Worm (Caenorhabditis elegans) whole organism, L4 larva: ENCODE measurements around the gene F40F11.3.

Experiments
- F37D6.2 ChIP-seq: sonication (generic microtip); optimal IDR thresholded peaks from 2 replicates; lab custom pipeline; 2016; ENCODE audit warnings: mild to moderate bottlenecking, missing genetic modification characterization, missing compliant biosample characterization
- F49E8.2 ChIP-seq: sonication (generic microtip); optimal IDR thresholded peaks from 2 replicates; lab custom pipeline; 2016; ENCODE audit warnings: missing compliant biosample characterization, mild to moderate bottlenecking, missing genetic modification characterization, borderline replicate concordance
- Y48G9A.11 ChIP-seq: fragments of 200-800 bp; sonication (Bioruptor generic); IDR thresholded peaks from 2 replicates; pipeline ENCODE4 v1.3.6; 2022; ENCODE audit warnings: missing genetic modification reagents, missing genetic modification characterization, missing compliant biosample characterization
- ZK546.5 ChIP-seq, 2 experiments: sonication (generic microtip); optimal IDR thresholded peaks; 2 replicates each; lab custom pipeline; 2017; ENCODE audit warnings: missing biosample characterization in 2 of 2, missing genetic modification characterization in 2 of 2
- aha-1 ChIP-seq: fragments of 150-350 bp; peaks from one replicate; lab custom pipeline; 2014; ENCODE audit warnings: missing biosample characterization, missing genetic modification characterization
- ama-1 ChIP-seq: fragments of 150-350 bp; optimal IDR thresholded peaks from 2 replicates; lab custom pipeline; 2014; ENCODE audit warnings: inconsistent platforms, mixed read lengths
- ceh-20 ChIP-seq: fragments of 200-800 bp; sonication (Bioruptor generic); IDR thresholded peaks from 2 replicates; pipeline ENCODE4 v1.3.6; 2022; ENCODE audit warnings: missing genetic modification reagents, missing genetic modification characterization, missing compliant biosample characterization
- ces-1 ChIP-seq: fragments of 150-350 bp; sonication (generic microtip); optimal IDR thresholded peaks from 4 replicates; lab custom pipeline; 2014; ENCODE audit warnings: missing biosample characterization, missing genetic modification reagents, missing genetic modification characterization
- daf-16 ChIP-seq, 3 experiments: sonication (generic microtip); optimal IDR thresholded peaks; 2 replicates each; lab custom pipeline; 2016 to 2017; ENCODE audit warnings: missing genetic modification characterization in 3 of 3, missing genetic modification reagents in 3 of 3, mild to moderate bottlenecking in 2 of 3, missing compliant biosample characterization in 2 of 3, missing biosample characterization in 1 of 3, moderate library complexity in 1 of 3
- dmd-6 ChIP-seq: fragments of 200-800 bp; sonication (Bioruptor generic); IDR thresholded peaks from 2 replicates; pipeline ENCODE4 v1.3.6; 2022; ENCODE audit warnings: missing genetic modification reagents, missing genetic modification characterization, missing compliant biosample characterization
- duxl-1 ChIP-seq: sonication (generic microtip); optimal IDR thresholded peaks from 2 replicates; lab custom pipeline; 2016; ENCODE audit warnings: mild to moderate bottlenecking, missing genetic modification characterization, moderate library complexity, missing compliant biosample characterization; ENCODE audit not compliant: poor library complexity
- dve-1 ChIP-seq: sonication (generic microtip); optimal IDR thresholded peaks from 2 replicates; lab custom pipeline; 2017; ENCODE audit warnings: antibody characterized with exemption, mild to moderate bottlenecking, missing genetic modification characterization, missing compliant biosample characterization; ENCODE audit not compliant: insufficient read depth
- egl-43 ChIP-seq: fragments of 200-800 bp; sonication (Bioruptor generic); IDR thresholded peaks from 2 replicates; pipeline ENCODE4 v1.3.6; 2022; ENCODE audit warnings: missing genetic modification reagents, missing genetic modification characterization, missing compliant biosample characterization
- hlh-11 ChIP-seq: fragments of 200-800 bp; sonication (Bioruptor generic); optimal IDR thresholded peaks from 2 replicates; lab custom pipeline; 2018; ENCODE audit warnings: mild to moderate bottlenecking, missing genetic modification characterization, missing compliant biosample characterization
- hlh-30 ChIP-seq: sonication (generic microtip); optimal IDR thresholded peaks from 2 replicates; lab custom pipeline; 2017; ENCODE audit warnings: antibody characterized with exemption, mild to moderate bottlenecking, missing genetic modification characterization, missing compliant biosample characterization; ENCODE audit not compliant: insufficient read depth
- lin-1 ChIP-seq: fragments of 200-800 bp; sonication (Bioruptor generic); IDR thresholded peaks from 2 replicates; pipeline ENCODE4 v1.3.6; 2022; ENCODE audit warnings: missing genetic modification reagents, missing genetic modification characterization, missing compliant biosample characterization
- lin-39 ChIP-seq: fragments of 150-350 bp; optimal IDR thresholded peaks from 2 replicates; lab custom pipeline; 2014; ENCODE audit warnings: missing biosample characterization, missing genetic modification reagents, missing genetic modification characterization
- mep-1 ChIP-seq: fragments of 150-350 bp; sonication (generic microtip); optimal IDR thresholded peaks from 3 replicates; lab custom pipeline; 2014; ENCODE audit warnings: missing biosample characterization, missing genetic modification characterization
- mxl-2 ChIP-seq: fragments of 200-800 bp; sonication (Bioruptor generic); conservative IDR thresholded peaks from 2 replicates; pipeline ENCODE4 v1.3.6; 2022; ENCODE audit warnings: missing genetic modification reagents, missing genetic modification characterization, missing compliant biosample characterization
- nhr-102 ChIP-seq: sonication (generic microtip); optimal IDR thresholded peaks from 2 replicates; lab custom pipeline; 2016; ENCODE audit warnings: mild to moderate bottlenecking, missing genetic modification characterization, moderate library complexity, missing compliant biosample characterization
- nhr-25 ChIP-seq: sonication (generic microtip); optimal IDR thresholded peaks from 2 replicates; lab custom pipeline; 2017; ENCODE audit warnings: missing genetic modification characterization, mild to moderate bottlenecking, missing compliant biosample characterization, antibody characterized with exemption, moderate library complexity, borderline replicate concordance; ENCODE audit not compliant: insufficient read depth
- nhr-28 ChIP-seq: fragments of 150-350 bp; optimal IDR thresholded peaks from 2 replicates; lab custom pipeline; 2014; ENCODE audit warnings: missing biosample characterization, missing genetic modification characterization
- nhr-6 ChIP-seq: fragments of 150-350 bp; optimal IDR thresholded peaks from 2 replicates; lab custom pipeline; 2014; ENCODE audit warnings: missing biosample characterization, missing genetic modification characterization
- pqm-1 ChIP-seq: sonication (generic microtip); optimal IDR thresholded peaks from 2 replicates; lab custom pipeline; 2017; ENCODE audit warnings: missing biosample characterization, missing genetic modification characterization
- set-16 ChIP-seq: fragments of 200-800 bp; sonication (Bioruptor generic); IDR thresholded peaks from 2 replicates; pipeline ENCODE4 v1.3.6; 2022; ENCODE audit warnings: missing genetic modification reagents, missing genetic modification characterization, missing compliant biosample characterization
- skn-1 ChIP-seq: fragments of 150-350 bp; optimal IDR thresholded peaks from 2 replicates; lab custom pipeline; 2014; ENCODE audit warnings: missing biosample characterization, missing genetic modification characterization
- spr-1 ChIP-seq: sonication (generic microtip); optimal IDR thresholded peaks from 2 replicates; lab custom pipeline; 2016; ENCODE audit warnings: mild to moderate bottlenecking, missing genetic modification characterization, missing compliant biosample characterization
- spr-3 ChIP-seq: fragments of 200-800 bp; sonication (Bioruptor generic); optimal IDR thresholded peaks from 2 replicates; lab custom pipeline; 2018; ENCODE audit warnings: mild to moderate bottlenecking, missing genetic modification characterization, missing compliant biosample characterization
- unc-62 ChIP-seq, 3 experiments: fragments of 150-350 bp in 1 of 3; sonication (generic microtip); optimal IDR thresholded peaks in 2 of 3; peaks in 1 of 3; 1 replicate in 1 of 3; 2 replicates in 2 of 3; lab custom pipeline; 2014 to 2017; ENCODE audit warnings: missing biosample characterization in 3 of 3, missing genetic modification characterization in 3 of 3, missing genetic modification reagents in 3 of 3, missing genotype in 1 of 3

F40F11.3 gene

DNA sequence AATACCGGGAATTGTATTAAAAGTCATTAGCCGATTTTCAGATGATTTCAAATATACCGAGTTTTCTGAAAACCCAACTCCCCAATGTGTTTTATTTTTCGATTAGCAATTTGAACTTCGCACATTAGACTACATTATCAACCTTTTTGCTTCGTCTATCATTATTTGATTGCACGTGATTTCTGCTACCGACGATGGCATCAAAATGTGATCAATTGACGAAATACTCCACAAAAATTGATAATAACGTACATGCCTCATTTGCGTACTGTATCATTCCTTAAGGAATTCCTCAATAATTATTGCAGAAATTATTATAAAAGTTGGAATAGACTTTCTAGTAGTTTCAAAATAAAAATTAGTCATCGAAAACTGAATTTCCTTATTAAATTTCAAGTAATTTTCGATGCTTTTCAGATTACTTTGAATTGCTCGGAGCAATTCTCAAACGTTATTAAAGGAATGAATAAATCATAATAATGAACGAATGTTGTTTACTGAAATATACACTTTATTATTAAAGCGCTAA lies 30.0 kb upstream of the F40F11.3 start (continued):
- TF ChIP-seq hlh-30 (peak; percentile 32), aha-1 (tag; lab: Kevin White, UChicago) (peak; percentile 74), nhr-25 (no peak)

DNA sequence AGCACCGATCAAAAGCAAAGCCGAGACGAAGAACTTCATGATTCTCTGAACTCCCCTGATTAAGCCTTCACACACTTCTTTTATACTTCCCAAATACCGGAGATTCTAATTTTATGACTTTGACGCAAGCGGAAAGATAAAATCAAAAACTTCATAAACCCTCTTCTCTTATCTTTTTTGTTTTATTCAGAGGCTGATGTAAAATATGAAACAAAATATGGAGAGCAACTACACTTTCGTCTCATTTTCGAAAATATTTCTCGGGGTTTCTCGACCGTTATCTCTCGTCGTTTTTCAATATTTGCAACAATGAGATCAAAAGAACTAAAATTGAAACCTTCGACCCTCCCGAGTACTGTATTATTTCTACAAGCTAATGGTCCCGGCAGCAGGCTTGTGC lies 29.3 kb upstream of the F40F11.3 start, which contains the start of gene lys-4:
Gene lys-4 (minus strand): TSS at position 115 of the 400 bp plus-strand sequence.
- no peak for TF ChIP-seq ZK546.5 (tag; optimal IDR thresholded peaks at IDR 0.05; lab: Kevin White, UChicago)
- TF ChIP-seq spr-1 (tag; lab: Kevin White, UChicago): no peak
- TF ChIP-seq pqm-1 (tag; lab: Kevin White, UChicago): no peak
- peak; percentile 30 for TF ChIP-seq hlh-11 (tag; lab: Kevin White, UChicago)
- no peak for TF ChIP-seq ces-1
- no peak for TF ChIP-seq daf-16 (GFP tag; optimal IDR thresholded peaks at IDR 0.05; lab: Kevin White, UChicago)
- peak; percentile 33 for TF ChIP-seq daf-16 (tag; optimal IDR thresholded peaks at IDR 0.05; lab: Kevin White, UChicago)
- TF ChIP-seq dve-1 (tag; lab: Kevin White, UChicago): peak; percentile 42
- peak; percentile 40 for TF ChIP-seq dmd-6 (GFP tag; lab: Robert Waterston, UW)
- peak; percentile 36 for TF ChIP-seq nhr-28 (tag; lab: Kevin White, UChicago)

DNA sequence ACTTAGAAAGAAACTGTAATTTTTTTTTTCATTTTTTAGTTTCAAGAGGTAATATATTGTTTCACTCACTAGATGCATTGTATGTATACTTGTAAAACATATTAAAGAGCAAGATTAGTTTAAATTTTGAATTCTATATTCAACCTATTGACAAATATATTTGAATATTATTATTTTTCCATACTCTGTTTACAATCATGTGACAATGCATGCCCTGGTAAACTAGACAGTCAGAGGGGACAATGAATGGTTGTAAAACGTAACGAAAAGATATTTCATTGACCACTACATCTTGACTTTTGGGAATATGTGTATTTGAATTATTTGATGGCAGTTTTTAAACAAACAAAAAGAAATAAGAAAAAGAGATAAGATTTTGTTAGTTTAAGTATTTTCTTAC lies 28.5 kb upstream of the F40F11.3 start:
- TF ChIP-seq mxl-2 (GFP tag; lab: Robert Waterston, UW): no peak
- TF ChIP-seq nhr-102: no peak
- TF ChIP-seq daf-16 (GFP tag; optimal IDR thresholded peaks at IDR 0.05; lab: Kevin White, UChicago): no peak
- TF ChIP-seq daf-16 (tag; optimal IDR thresholded peaks at IDR 0.05; lab: Kevin White, UChicago): peak; percentile 61
- no peak for TF ChIP-seq skn-1 (tag; lab: Kevin White, UChicago)
- TF ChIP-seq Y48G9A.11 (GFP tag; lab: Robert Waterston, UW): no peak
- no peak for TF ChIP-seq ama-1 (lab: Kevin White, UChicago)
- no peak for TF ChIP-seq mep-1 (tag; lab: Kevin White, UChicago)
- no peak for TF ChIP-seq spr-3
- TF ChIP-seq lin-39 (tag; lab: Kevin White, UChicago): no peak
- no peak for TF ChIP-seq lin-1
- TF ChIP-seq dve-1 (tag; lab: Kevin White, UChicago): peak; percentile 2
- TF ChIP-seq F49E8.2 (tag; lab: Kevin White, UChicago): no peak
- TF ChIP-seq nhr-6 (tag; lab: Kevin White, UChicago): no peak
- no peak for TF ChIP-seq F37D6.2 (tag; lab: Kevin White, UChicago)
- peak in 1 of 2 experiments; percentile 62 for TF ChIP-seq unc-62 (GFP tag; optimal IDR thresholded peaks at IDR 0.05 in 1 of 2; lab: Kevin White, UChicago)
- no peak for TF ChIP-seq unc-62 (tag; optimal IDR thresholded peaks at IDR 0.05; lab: Kevin White, UChicago)
- TF ChIP-seq ceh-20 (GFP tag; lab: Robert Waterston, UW): no peak

DNA sequence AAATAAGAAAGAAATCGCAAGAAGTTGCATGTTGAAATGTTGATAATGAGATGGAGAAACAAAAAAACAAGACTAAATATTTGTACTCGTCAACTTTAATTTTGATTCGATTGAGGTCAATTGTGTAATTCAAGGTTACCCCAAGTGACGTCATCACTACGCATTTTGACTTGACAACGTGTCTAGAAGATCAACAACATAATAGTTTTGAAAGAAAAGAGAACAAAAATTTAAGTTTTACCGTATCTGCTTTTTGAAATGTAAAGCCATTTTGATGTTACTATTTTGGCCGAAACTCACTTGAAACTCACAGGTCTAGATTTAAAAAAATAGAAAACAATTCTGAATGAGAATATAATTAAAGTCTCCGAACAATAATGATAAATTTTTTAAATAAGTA lies 27.1 kb upstream of the F40F11.3 start, which contains the start of gene dsl-5:
Gene dsl-5 (minus strand): TSS at position 101 of the 400 bp plus-strand sequence.
- no peak for TF ChIP-seq duxl-1 (tag; lab: Kevin White, UChicago)

DNA sequence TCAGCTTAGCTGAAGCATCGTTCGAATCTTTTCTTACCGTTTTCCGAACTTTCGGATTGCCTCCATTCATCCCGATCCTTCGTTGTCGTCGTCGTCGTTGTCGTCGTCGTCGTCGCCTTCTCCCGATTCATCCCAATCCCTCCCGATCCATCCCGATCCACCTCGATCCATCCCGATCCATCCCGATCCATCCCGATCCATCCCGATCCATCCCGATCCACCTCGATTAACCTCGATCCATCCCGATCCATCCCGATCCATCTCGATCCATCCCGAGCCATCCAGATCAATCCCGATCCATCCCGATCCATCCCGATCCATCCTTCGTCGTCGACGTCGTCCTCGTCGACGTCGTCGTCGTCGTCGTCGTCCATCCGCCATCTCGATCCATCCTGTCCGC lies 22.7 kb upstream of the F40F11.3 start:
- TF ChIP-seq set-16 (GFP tag; lab: Robert Waterston, UW) (peak; percentile 97), mxl-2 (GFP tag; lab: Robert Waterston, UW) (peak; percentile 60; the same call in 1 of the 2 replicates), egl-43 (GFP tag; lab: Robert Waterston, UW) (peak; percentile 63; the same call in 1 of the 2 replicates)
- TF ChIP-seq, all 104 proteins: peak for 3; not testable (repeated sequence) for 101
